Worm (Caenorhabditis elegans) whole organism, mixed stage, embryonic: ENCODE data around the gene vit-1.

Experiments
- blmp-1 ChIP-seq: fragments of 150-350 bp; optimal IDR thresholded peaks from 2 replicates; lab custom pipeline; 2014; ENCODE audit warnings: missing biosample characterization, missing genetic modification characterization
- mep-1 ChIP-seq: fragments of 150-350 bp; optimal IDR thresholded peaks from 2 replicates; lab custom pipeline; 2017; ENCODE audit warnings: missing biosample characterization, missing genetic modification reagents, missing genetic modification characterization, inconsistent platforms
- nhr-237 ChIP-seq: fragments of 150-350 bp; optimal IDR thresholded peaks from 2 replicates; lab custom pipeline; 2014; ENCODE audit warnings: missing biosample characterization, missing genetic modification characterization
- pha-4 ChIP-seq: fragments of 150-350 bp; optimal IDR thresholded peaks from 2 replicates; lab custom pipeline; 2018; ENCODE audit warnings: missing biosample characterization, missing genetic modification reagents, missing genetic modification characterization

- no peak for TF ChIP-seq pha-4
- no peak for TF ChIP-seq mep-1 (tag; lab: Kevin White, UChicago)
- no peak for TF ChIP-seq nhr-237 (tag; lab: Kevin White, UChicago)
- TF ChIP-seq blmp-1, result no peak
Measured at ce11 chrX:7715463-7715862, 12.2 kb upstream of the vit-1 start.
